Worm (Caenorhabditis elegans): ENCODE measurements around the gene C09G5.14.

C09G5.14 gene

DNA sequence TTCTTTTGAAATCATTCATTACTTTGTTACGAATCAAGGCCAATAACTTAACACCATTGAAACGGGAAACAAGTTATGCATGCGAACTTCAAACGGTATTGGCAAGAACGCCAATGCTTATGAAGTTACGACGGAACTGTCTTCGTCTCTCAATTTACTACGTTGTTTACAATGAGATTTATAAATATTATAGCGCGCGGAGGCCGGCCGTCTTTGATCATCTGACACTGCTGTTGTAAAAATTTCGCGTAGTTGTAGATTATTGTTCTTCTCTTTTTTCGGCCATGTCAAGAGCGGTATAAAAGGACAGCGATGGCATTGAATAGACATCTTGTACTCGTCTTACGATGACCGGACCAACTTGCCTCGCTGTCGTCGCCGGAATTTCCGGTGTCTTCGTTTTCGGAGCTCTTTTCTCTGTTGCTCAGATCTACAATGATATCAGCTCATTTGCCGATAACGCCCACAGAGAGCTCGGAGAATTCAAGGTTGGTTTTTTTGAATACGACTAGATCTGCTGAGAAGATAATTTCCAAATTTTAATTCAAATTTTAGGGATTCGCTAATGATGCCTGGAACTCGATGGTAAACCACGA lies 18.3 kb downstream of the C09G5.14 start, which contains the start of gene col-39:
col-39 (plus strand) TSS at position 342 of the 596 bp plus-strand sequence.
- TF ChIP-seq ama-1 (optimal IDR thresholded peaks at IDR 0.05) (no peak), hmg-4 (GFP tag; optimal IDR thresholded peaks at IDR 0.05) (no peak), ceh-13 (GFP tag; optimal IDR thresholded peaks at IDR 0.05) (no peak), hnd-1 (tag; optimal IDR thresholded peaks at IDR 0.05) (no peak), tbx-11 (GFP tag; IDR thresholded peaks at IDR 0.05) (no peak), sea-1 (GFP tag; conservative IDR thresholded peaks at IDR 0.05) (no peak), B0310.2 (tag; optimal IDR thresholded peaks at IDR 0.05) (no peak), scrt-1 (GFP tag; IDR thresholded peaks at IDR 0.05) (no peak), F13C5.2 (tag; optimal IDR thresholded peaks at IDR 0.05) (no peak), aly-1 (tag; optimal IDR thresholded peaks at IDR 0.05) (no peak), hmbx-1 (tag; optimal IDR thresholded peaks at IDR 0.05) (no peak)

DNA sequence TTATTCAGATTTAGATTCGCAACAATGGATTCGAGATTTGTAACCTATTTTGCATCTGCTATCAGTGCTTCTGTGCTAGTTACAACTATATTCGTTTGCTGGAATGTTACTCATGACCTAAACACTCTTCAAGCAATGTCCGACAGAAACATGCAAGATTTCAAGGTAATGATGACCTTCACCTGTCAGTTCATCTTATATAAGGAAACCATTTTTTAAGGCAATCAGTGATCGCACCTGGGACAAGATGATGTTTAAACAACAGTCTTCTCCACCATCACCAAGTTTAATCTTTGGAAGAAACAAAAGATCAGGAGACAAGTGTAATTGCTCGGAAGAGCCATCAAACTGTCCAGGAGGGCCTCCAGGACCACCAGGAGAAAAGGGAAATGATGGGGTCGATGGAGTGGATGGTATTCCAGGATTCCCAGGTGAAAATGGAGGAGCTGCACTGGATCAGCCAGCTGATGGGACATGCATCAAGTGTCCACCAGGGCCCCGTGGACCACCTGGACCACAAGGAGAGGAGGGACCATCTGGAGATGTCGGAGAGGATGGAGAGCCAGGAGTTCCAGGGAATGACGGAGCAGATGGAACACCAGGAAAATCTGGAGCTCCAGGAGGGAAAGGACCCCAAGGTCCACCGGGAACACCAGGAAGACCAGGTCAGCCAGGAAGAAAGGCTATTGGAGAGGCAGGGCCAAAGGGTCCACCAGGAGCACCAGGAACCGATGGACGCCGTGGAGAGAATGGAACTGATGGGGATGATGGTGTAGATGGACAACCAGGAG lies 19.2 kb downstream of the C09G5.14 start, which contains the start of gene col-79:
col-79 (plus strand) TSS at position 20 of the 791 bp plus-strand sequence.
- no peak for TF ChIP-seq tra-4 (tag; optimal IDR thresholded peaks at IDR 0.05)

DNA sequence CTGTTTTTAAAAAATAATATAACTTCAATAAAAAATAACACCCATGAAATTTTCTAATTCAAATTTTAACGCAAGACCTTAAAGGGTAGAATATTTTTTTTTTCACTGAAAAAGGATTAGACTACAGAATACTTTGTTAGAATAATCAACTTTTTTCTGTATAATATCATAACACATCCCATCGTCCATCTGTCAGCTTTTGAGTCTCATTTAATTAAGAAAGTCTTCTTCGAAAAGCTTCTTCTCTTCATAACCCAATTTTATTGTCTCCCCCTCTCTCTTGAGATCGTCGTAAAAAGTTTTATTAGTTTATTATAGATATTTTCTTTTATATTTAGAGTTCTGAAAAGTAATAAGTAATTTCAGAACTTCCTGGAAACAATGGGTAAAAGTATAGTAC lies 26.9 kb downstream of the C09G5.14 start:
- TF ChIP-seq tra-4 (tag; optimal IDR thresholded peaks at IDR 0.05) (no peak), tbx-11 (GFP tag; IDR thresholded peaks at IDR 0.05) (no peak)

DNA sequence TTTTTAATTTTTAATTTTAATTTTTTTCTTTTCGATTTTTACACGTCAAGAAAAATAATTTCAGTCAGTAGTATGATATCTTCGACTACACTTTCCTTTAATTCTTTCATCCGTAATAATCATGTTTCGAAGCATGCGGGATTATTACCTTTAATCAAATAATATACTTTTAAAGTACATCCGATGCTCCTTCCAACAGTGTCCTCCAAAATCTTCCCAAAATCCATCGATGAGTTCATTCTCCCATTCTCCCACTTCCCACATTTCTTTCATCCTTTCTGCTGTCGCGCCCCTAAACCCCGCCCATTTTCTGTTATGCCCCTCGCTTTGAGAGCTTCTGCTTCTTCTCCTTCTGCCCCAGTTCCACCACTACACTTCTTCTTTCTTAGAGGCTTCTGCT lies 28.3 kb downstream of the C09G5.14 start, which contains the start of gene lgc-57:
lgc-57 (plus strand) TSS at position 301 of the 400 bp plus-strand sequence.
- TF ChIP-seq pes-1 (GFP tag; IDR thresholded peaks at IDR 0.05) (no peak), scrt-1 (GFP tag; IDR thresholded peaks at IDR 0.05) (no peak), tra-4 (tag; optimal IDR thresholded peaks at IDR 0.05) (no peak), hmg-4 (GFP tag; optimal IDR thresholded peaks at IDR 0.05) (no peak), B0310.2 (tag; optimal IDR thresholded peaks at IDR 0.05) (no peak), tbx-37 (GFP tag; conservative IDR thresholded peaks at IDR 0.05) (no peak), ama-1 (optimal IDR thresholded peaks at IDR 0.05) (no peak), aly-1 (tag; optimal IDR thresholded peaks at IDR 0.05) (no peak), hmbx-1 (tag; optimal IDR thresholded peaks at IDR 0.05) (no peak), tbx-11 (GFP tag; IDR thresholded peaks at IDR 0.05) (no peak), hnd-1 (tag; optimal IDR thresholded peaks at IDR 0.05) (no peak), F13C5.2 (tag; optimal IDR thresholded peaks at IDR 0.05) (no peak), sea-1 (GFP tag; conservative IDR thresholded peaks at IDR 0.05) (no peak), ceh-36 (tag; optimal IDR thresholded peaks at IDR 0.05) (no peak), flt-1 (GFP tag; IDR thresholded peaks at IDR 0.05) (no peak), ets-7 (tag; optimal IDR thresholded peaks at IDR 0.05) (no peak)

DNA sequence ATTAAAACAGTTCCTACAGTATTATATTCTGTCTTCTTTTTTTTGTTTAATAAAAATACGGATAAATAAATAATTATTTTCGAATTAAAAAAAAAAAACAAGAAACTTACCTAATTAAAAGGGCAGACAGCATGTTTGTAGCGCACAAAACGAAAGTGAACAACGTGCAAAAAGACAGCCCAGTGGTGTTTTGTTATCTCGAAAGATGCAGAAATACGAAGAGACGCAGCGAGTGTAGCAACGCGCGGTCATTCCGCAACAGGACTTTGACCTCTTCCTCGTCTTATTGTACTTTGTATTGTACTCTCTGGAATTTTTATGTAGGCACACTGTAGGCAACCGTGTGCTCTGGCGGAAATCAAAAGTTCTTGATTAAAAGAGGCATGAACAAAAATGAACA lies 29.3 kb downstream of the C09G5.14 start, which contains the start of gene gbh-1:
gbh-1 (minus strand) TSS at position 149 of the 400 bp plus-strand sequence.
- TF ChIP-seq aly-1 (tag; optimal IDR thresholded peaks at IDR 0.05) (no peak), ceh-36 (tag; optimal IDR thresholded peaks at IDR 0.05) (no peak), ets-7 (tag; optimal IDR thresholded peaks at IDR 0.05) (no peak), hmg-4 (GFP tag; optimal IDR thresholded peaks at IDR 0.05) (no peak), flt-1 (GFP tag; IDR thresholded peaks at IDR 0.05) (no peak), ama-1 (optimal IDR thresholded peaks at IDR 0.05) (no peak), F13C5.2 (tag; optimal IDR thresholded peaks at IDR 0.05) (no peak), sea-1 (GFP tag; conservative IDR thresholded peaks at IDR 0.05) (no peak), tbx-37 (GFP tag; conservative IDR thresholded peaks at IDR 0.05) (no peak), tbx-11 (GFP tag; IDR thresholded peaks at IDR 0.05) (no peak)

DNA sequence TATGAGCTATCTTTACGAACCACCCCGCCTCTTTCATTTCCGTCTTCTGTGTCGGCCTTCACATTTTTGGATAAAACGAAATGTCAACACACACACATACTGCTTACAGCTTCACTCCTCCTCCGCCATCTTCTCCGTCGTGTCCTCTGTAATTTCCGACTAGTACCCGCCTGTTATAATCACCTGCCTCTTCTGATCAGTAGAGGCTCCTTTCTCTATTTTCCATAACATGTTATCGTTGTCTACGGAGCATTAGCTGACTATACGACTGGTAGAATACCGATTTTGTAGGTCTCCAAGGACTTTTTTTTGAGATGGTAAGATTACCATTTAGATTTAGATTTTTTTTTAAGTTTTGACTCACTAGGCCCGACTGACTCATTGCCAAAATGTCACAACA lies 38.0 kb downstream of the C09G5.14 start:
- TF ChIP-seq flt-1 (GFP tag; IDR thresholded peaks at IDR 0.05): no peak
- no peak for TF ChIP-seq scrt-1 (GFP tag; IDR thresholded peaks at IDR 0.05)
- no peak for TF ChIP-seq ceh-13 (GFP tag; optimal IDR thresholded peaks at IDR 0.05)
- no peak for TF ChIP-seq hmbx-1 (tag; optimal IDR thresholded peaks at IDR 0.05)
- TF ChIP-seq hnd-1 (tag; optimal IDR thresholded peaks at IDR 0.05): no peak
- no peak for TF ChIP-seq ets-7 (tag; optimal IDR thresholded peaks at IDR 0.05)
- TF ChIP-seq hmg-4 (GFP tag; optimal IDR thresholded peaks at IDR 0.05): no peak
- no peak for TF ChIP-seq B0310.2 (tag; optimal IDR thresholded peaks at IDR 0.05)
- TF ChIP-seq tbx-11 (GFP tag; IDR thresholded peaks at IDR 0.05): no peak
- no peak for TF ChIP-seq sea-1 (GFP tag; conservative IDR thresholded peaks at IDR 0.05)
- no peak for TF ChIP-seq F13C5.2 (tag; optimal IDR thresholded peaks at IDR 0.05)

DNA sequence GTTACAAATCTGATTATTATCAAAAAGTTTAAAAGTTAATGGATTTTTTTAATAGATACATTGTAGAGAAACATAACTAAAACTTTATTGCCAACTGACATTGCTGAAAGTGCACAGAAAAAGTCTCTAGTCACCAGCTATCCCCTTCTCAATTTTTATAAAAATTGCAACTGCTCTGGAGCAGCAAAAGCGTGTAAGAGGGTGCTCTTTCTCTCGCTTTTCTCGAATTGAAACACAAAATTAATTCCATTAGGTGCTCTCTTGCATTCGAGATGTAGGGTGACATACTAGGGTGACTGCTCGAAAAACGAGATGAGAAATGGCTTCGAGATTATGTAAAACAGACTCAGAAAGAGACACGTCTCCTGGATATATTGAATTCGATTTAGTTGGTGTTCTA lies 42.4 kb downstream of the C09G5.14 start:
- TF ChIP-seq ets-7 (tag; optimal IDR thresholded peaks at IDR 0.05) (no peak), pes-1 (GFP tag; IDR thresholded peaks at IDR 0.05) (no peak), hnd-1 (tag; optimal IDR thresholded peaks at IDR 0.05) (no peak), ceh-13 (GFP tag; optimal IDR thresholded peaks at IDR 0.05) (no peak), scrt-1 (GFP tag; IDR thresholded peaks at IDR 0.05) (no peak), aly-1 (tag; optimal IDR thresholded peaks at IDR 0.05) (no peak), ama-1 (optimal IDR thresholded peaks at IDR 0.05) (no peak), sea-1 (GFP tag; conservative IDR thresholded peaks at IDR 0.05) (no peak), F13C5.2 (tag; optimal IDR thresholded peaks at IDR 0.05) (no peak), hmg-4 (GFP tag; optimal IDR thresholded peaks at IDR 0.05) (no peak)

DNA sequence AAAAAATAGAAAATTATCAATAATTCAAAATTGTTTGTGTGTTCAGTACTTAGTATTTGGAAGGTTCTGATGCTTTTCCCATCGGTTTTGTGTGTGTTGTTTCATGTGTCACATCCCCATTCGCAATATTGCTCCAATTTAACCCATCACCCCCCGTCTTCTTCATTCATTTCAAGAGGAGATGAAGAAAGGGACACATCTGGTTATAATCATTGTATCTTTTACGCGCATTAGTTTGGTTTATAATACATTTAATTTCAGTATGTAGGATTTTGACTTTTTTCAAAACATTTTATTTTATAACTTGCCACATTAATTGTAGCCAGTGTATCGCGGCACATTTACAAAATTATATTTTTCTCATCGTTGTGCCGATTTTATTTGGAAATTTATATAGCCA lies 42.8 kb downstream of the C09G5.14 start:
- TF ChIP-seq flt-1 (GFP tag; IDR thresholded peaks at IDR 0.05): no peak
- TF ChIP-seq hmg-4 (GFP tag; optimal IDR thresholded peaks at IDR 0.05): no peak
- no peak for TF ChIP-seq B0310.2 (tag; optimal IDR thresholded peaks at IDR 0.05)

All from whole organism, early embryonic.